Fruit fly (Drosophila melanogaster) whole organism, prepupa: ENCODE measurements around the gene CG42460.

Source experiments
- Blimp-1 ChIP-seq: fragments of 200-800 bp; sonication (Bioruptor generic); optimal IDR thresholded peaks from 3 replicates; lab custom pipeline; 2017; ENCODE audit warnings: missing biosample characterization, missing genetic modification characterization, mild to moderate bottlenecking, moderate library complexity, missing genetic modification reagents
- CG10669 ChIP-seq: fragments of 200-800 bp; sonication (Bioruptor generic); optimal IDR thresholded peaks from 3 replicates; lab custom pipeline; 2018; ENCODE audit warnings: missing biosample characterization, mild to moderate bottlenecking, missing genetic modification characterization, moderate library complexity
- CG11294 ChIP-seq: fragments of 200-800 bp; sonication (Bioruptor generic); IDR thresholded peaks from 2 replicates; pipeline ENCODE4 v1.3.6; 2022; ENCODE audit warnings: missing biosample characterization, missing genetic modification characterization
- CG11762 ChIP-seq: fragments of 200-800 bp; sonication (Bioruptor generic); optimal IDR thresholded peaks from 3 replicates; lab custom pipeline; 2016; ENCODE audit warnings: missing biosample characterization, missing genetic modification characterization; ENCODE audit not compliant: insufficient read depth
- CG15336 ChIP-seq: fragments of 200-800 bp; sonication (Bioruptor generic); IDR thresholded peaks from 2 replicates; pipeline ENCODE4 v1.3.6; 2022; ENCODE audit warnings: missing biosample characterization, missing genetic modification characterization
- CG1621 ChIP-seq: fragments of 200-800 bp; sonication (Bioruptor generic); optimal IDR thresholded peaks from 3 replicates; lab custom pipeline; 2018; ENCODE audit warnings: missing biosample characterization, mild to moderate bottlenecking, missing genetic modification characterization
- CG16779 ChIP-seq: fragments of 200-800 bp; sonication (Bioruptor generic); optimal IDR thresholded peaks from 3 replicates; lab custom pipeline; 2017; ENCODE audit warnings: missing biosample characterization, mild to moderate bottlenecking, missing genetic modification characterization
- CG3032 ChIP-seq: fragments of 200-800 bp; optimal IDR thresholded peaks from 2 replicates; lab custom pipeline; 2019; ENCODE audit warnings: missing biosample characterization, mild to moderate bottlenecking, missing genetic modification characterization, moderate library complexity
- CG31627 ChIP-seq: fragments of 200-800 bp; sonication (Bioruptor generic); optimal IDR thresholded peaks from 3 replicates; lab custom pipeline; 2016; ENCODE audit warnings: missing biosample characterization, missing genetic modification characterization
- CG32006 ChIP-seq: fragments of 200-800 bp; sonication (Bioruptor generic); optimal IDR thresholded peaks from 3 replicates; lab custom pipeline; 2017; ENCODE audit warnings: missing biosample characterization, mild to moderate bottlenecking, missing genetic modification characterization
- CG34406 ChIP-seq: fragments of 200-800 bp; sonication (Bioruptor generic); optimal IDR thresholded peaks from 3 replicates; lab custom pipeline; 2016; ENCODE audit warnings: missing biosample characterization, missing genetic modification characterization
- CG3919 ChIP-seq: fragments of 200-800 bp; sonication (Bioruptor generic); optimal IDR thresholded peaks from 3 replicates; lab custom pipeline; 2016; ENCODE audit warnings: missing biosample characterization, missing genetic modification characterization
- CG6163 ChIP-seq: fragments of 200-800 bp; sonication (Bioruptor generic); IDR thresholded peaks from 3 replicates; pipeline ENCODE4 v1.3.6; 2022; ENCODE audit warnings: missing biosample characterization, missing genetic modification characterization
- CG6276 ChIP-seq: fragments of 200-800 bp; sonication (Bioruptor generic); optimal IDR thresholded peaks from 2 replicates; lab custom pipeline; 2017; ENCODE audit warnings: missing biosample characterization, mild to moderate bottlenecking, missing genetic modification characterization
- CG6808 ChIP-seq: fragments of 200-800 bp; sonication (Bioruptor generic); optimal IDR thresholded peaks from 3 replicates; lab custom pipeline; 2017; ENCODE audit warnings: missing biosample characterization, missing genetic modification characterization, mild to moderate bottlenecking, moderate library complexity, missing genetic modification reagents
- CG6854 ChIP-seq: fragments of 200-800 bp; sonication (Bioruptor generic); optimal IDR thresholded peaks from 2 replicates; lab custom pipeline; 2017; ENCODE audit warnings: missing biosample characterization, mild to moderate bottlenecking, missing genetic modification characterization
- CG7368 ChIP-seq: fragments of 200-800 bp; sonication (Bioruptor generic); optimal IDR thresholded peaks from 3 replicates; lab custom pipeline; 2016; ENCODE audit warnings: missing biosample characterization, missing genetic modification characterization
- CG8119 ChIP-seq: fragments of 200-800 bp; sonication (Bioruptor generic); IDR thresholded peaks from 3 replicates; pipeline ENCODE4 v1.3.6; 2022; ENCODE audit warnings: missing biosample characterization, missing genetic modification characterization
- CG8632 ChIP-seq: fragments of 200-800 bp; sonication (Bioruptor generic); optimal IDR thresholded peaks from 3 replicates; lab custom pipeline; 2016; ENCODE audit warnings: missing biosample characterization, missing genetic modification characterization
- CG9139 ChIP-seq: fragments of 200-800 bp; sonication (Bioruptor generic); optimal IDR thresholded peaks from 3 replicates; lab custom pipeline; 2017; ENCODE audit warnings: missing biosample characterization, mild to moderate bottlenecking, missing genetic modification characterization
- Eip75B ChIP-seq: fragments of 200-800 bp; sonication (Bioruptor generic); optimal IDR thresholded peaks from 3 replicates; lab custom pipeline; 2016; ENCODE audit warnings: missing biosample characterization, missing genetic modification characterization
- Eip78C ChIP-seq: fragments of 200-800 bp; sonication (Bioruptor generic); peaks from one replicate; lab custom pipeline; 2016; ENCODE audit warnings: missing biosample characterization, missing genetic modification characterization
- Eip93F ChIP-seq: fragments of 200-800 bp; sonication (Bioruptor generic); optimal IDR thresholded peaks from 2 replicates; lab custom pipeline; 2016; ENCODE audit warnings: missing biosample characterization, mild to moderate bottlenecking, missing genetic modification characterization
- Ets96B ChIP-seq: fragments of 200-800 bp; optimal IDR thresholded peaks from 2 replicates; lab custom pipeline; 2019; ENCODE audit warnings: missing biosample characterization, mild to moderate bottlenecking, missing genetic modification characterization, moderate library complexity
- Gug ChIP-seq: fragments of 200-800 bp; sonication (Bioruptor generic); IDR thresholded peaks from 2 replicates; pipeline ENCODE4 v1.3.6; 2022; ENCODE audit warnings: missing biosample characterization, missing genetic modification characterization
- Hr38 ChIP-seq: sonication (Bioruptor generic); optimal IDR thresholded peaks from 2 replicates; lab custom pipeline; 2016; ENCODE audit warnings: missing biosample characterization, missing genetic modification characterization
- Hr4 ChIP-seq: fragments of 200-800 bp; sonication (Bioruptor generic); optimal IDR thresholded peaks from 3 replicates; lab custom pipeline; 2016; ENCODE audit warnings: missing biosample characterization, missing genetic modification characterization
- Lpt ChIP-seq: fragments of 200-800 bp; sonication (Bioruptor generic); optimal IDR thresholded peaks from 3 replicates; lab custom pipeline; 2016; ENCODE audit warnings: missing biosample characterization, missing genetic modification characterization
- Met ChIP-seq: fragments of 200-800 bp; sonication (Bioruptor generic); optimal IDR thresholded peaks from 3 replicates; lab custom pipeline; 2016; ENCODE audit warnings: missing biosample characterization, missing genetic modification characterization
- OdsH ChIP-seq: fragments of 200-800 bp; sonication (Bioruptor generic); optimal IDR thresholded peaks from 3 replicates; lab custom pipeline; 2016; ENCODE audit warnings: missing biosample characterization, missing genetic modification characterization
- Smox ChIP-seq: fragments of 200-800 bp; sonication (Bioruptor generic); optimal IDR thresholded peaks from 3 replicates; lab custom pipeline; 2016; ENCODE audit warnings: missing biosample characterization, missing genetic modification characterization
- Sox15 ChIP-seq: fragments of 200-800 bp; sonication (Bioruptor generic); optimal IDR thresholded peaks from 3 replicates; lab custom pipeline; 2016; ENCODE audit warnings: missing biosample characterization, missing genetic modification characterization
- achi ChIP-seq: fragments of 200-800 bp; sonication (Bioruptor generic); optimal IDR thresholded peaks from 3 replicates; lab custom pipeline; 2016; ENCODE audit warnings: missing biosample characterization, missing genetic modification characterization
- acj6 ChIP-seq: fragments of 200-800 bp; sonication (Bioruptor generic); optimal IDR thresholded peaks from 3 replicates; lab custom pipeline; 2016; ENCODE audit warnings: missing biosample characterization, missing genetic modification characterization
- cyc ChIP-seq: fragments of 200-800 bp; sonication (Bioruptor generic); optimal IDR thresholded peaks from 3 replicates; lab custom pipeline; 2016; ENCODE audit warnings: missing biosample characterization, missing genetic modification characterization
- dac ChIP-seq: fragments of 200-800 bp; sonication (Bioruptor generic); optimal IDR thresholded peaks from 2 replicates; lab custom pipeline; 2017; ENCODE audit warnings: missing biosample characterization, mild to moderate bottlenecking, missing genetic modification characterization
- dsx ChIP-seq: fragments of 200-800 bp; optimal IDR thresholded peaks from 3 replicates; lab custom pipeline; 2019; ENCODE audit warnings: missing biosample characterization, mild to moderate bottlenecking, missing genetic modification characterization, moderate library complexity; ENCODE audit not compliant: poor library complexity, severe bottlenecking
- eg ChIP-seq: fragments of 200-800 bp; sonication (Bioruptor generic); IDR thresholded peaks from 3 replicates; pipeline ENCODE4 v1.3.6; 2022; ENCODE audit warnings: missing biosample characterization, missing genetic modification characterization
- fd59A ChIP-seq: fragments of 200-800 bp; sonication (Bioruptor generic); optimal IDR thresholded peaks from 2 replicates; lab custom pipeline; 2017; ENCODE audit warnings: missing biosample characterization, mild to moderate bottlenecking, missing genetic modification characterization, missing genetic modification reagents
- fkh ChIP-seq: fragments of 200-800 bp; sonication (Bioruptor generic); optimal IDR thresholded peaks from 3 replicates; lab custom pipeline; 2017; ENCODE audit warnings: missing biosample characterization, mild to moderate bottlenecking, missing genetic modification characterization, moderate library complexity
- lz ChIP-seq: fragments of 200-800 bp; sonication (Bioruptor generic); optimal IDR thresholded peaks from 3 replicates; lab custom pipeline; 2016; ENCODE audit warnings: missing biosample characterization, missing genetic modification characterization
- net ChIP-seq: fragments of 200-800 bp; sonication (Bioruptor generic); optimal IDR thresholded peaks from 3 replicates; lab custom pipeline; 2016; ENCODE audit warnings: missing biosample characterization, missing genetic modification characterization
- salr ChIP-seq, 2 experiments: fragments of 200-800 bp; sonication (Bioruptor generic); optimal IDR thresholded peaks; 3 replicates each; lab custom pipeline; 2016 to 2018; ENCODE audit warnings: missing biosample characterization in 2 of 2, missing genetic modification characterization in 2 of 2, mild to moderate bottlenecking in 1 of 2
- spab ChIP-seq: fragments of 200-800 bp; sonication (Bioruptor generic); optimal IDR thresholded peaks from 2 replicates; lab custom pipeline; 2017; ENCODE audit warnings: missing biosample characterization, mild to moderate bottlenecking, missing genetic modification characterization, missing genetic modification reagents
- svp ChIP-seq: fragments of 200-800 bp; sonication (Bioruptor generic); peaks from one replicate; lab custom pipeline; 2016; ENCODE audit warnings: missing biosample characterization, missing genetic modification characterization
- topi ChIP-seq: fragments of 200-800 bp; sonication (Bioruptor generic); optimal IDR thresholded peaks from 3 replicates; lab custom pipeline; 2016; ENCODE audit warnings: missing biosample characterization, missing genetic modification characterization
- vri ChIP-seq: fragments of 200-800 bp; sonication (Bioruptor generic); optimal IDR thresholded peaks from 3 replicates; lab custom pipeline; 2016; ENCODE audit warnings: missing biosample characterization, mild to moderate bottlenecking, missing genetic modification characterization

Gene CG42460

DNA sequence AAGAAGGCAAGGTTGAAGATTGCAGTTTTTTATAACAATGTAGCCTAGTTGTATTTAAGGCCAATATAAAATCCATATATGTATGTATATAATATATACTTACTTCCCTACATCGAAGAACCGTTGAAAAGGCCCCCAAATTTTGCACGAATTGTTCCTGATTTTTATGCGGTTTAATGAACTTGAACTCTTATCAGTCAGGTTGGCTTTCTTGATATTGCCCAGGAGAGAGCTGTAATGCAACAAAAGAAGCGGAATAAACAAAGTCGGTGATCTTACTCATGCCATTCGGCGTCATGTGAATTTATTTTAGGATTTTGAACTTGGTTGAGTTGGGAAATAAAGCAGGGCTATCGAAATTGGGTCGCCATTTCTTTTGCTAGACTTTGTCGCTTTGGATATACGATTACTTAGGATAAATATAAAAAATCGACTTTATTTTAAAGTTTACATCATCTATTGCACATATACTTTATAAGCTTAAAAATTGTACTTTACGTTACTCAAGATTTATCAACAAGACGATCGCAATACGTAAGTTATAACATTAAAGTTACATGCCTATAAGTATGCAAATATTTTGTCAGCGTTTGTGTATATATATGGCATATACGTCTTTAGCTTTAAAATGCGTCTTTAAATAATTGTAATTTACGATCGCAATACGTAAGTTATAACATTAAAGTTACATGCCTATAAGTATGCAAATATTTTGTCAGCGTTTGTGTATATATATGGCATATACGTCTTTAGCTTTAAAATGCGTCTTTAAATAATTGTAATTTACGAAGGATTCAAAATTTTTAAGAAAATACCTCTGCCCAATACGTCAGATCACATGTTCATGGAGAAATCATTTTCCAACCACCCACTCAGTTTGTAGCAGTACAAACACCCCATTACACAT lies 31.3 kb downstream of the CG42460 start, which contains the start of gene CG8838:
Gene CG8838 (plus strand): TSS at position 857 of the 907 bp plus-strand sequence.
- TF ChIP-seq vri (GFP tag; lab: Kevin White, UChicago) (peak; percentile 6), svp (GFP tag; lab: Kevin White, UChicago) (peak; percentile 83), Eip93F (GFP tag; lab: Kevin White, UChicago) (peak; percentile 92), dsx (no peak), topi (GFP tag; lab: Kevin White, UChicago) (no peak), fd59A (no peak)
- TF ChIP-seq, all 60 proteins: peak for 3

DNA sequence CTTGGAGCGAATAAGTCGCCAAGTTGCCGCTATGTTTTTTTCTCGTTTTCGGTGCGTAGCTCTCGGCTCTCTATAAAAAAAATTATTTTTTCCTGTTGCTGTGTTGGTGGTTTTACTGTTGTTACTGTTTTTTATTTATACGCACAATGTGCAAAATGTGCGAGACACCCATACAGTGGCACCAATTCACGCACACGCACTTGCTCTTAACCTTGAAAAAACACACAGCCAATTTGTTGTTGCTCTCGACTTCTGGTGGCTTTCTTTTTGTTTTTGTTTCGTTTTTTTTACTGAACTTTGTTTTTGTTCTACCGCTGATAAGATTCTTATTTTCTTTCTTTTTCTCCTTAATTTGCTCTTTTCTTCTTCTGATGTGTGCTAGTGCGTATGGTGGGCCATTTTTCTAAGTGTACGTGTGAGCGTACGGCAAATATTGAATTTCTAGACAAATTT lies 32.1 kb downstream of the CG42460 start:
- TF ChIP-seq CG10669 (GFP tag; lab: Kevin White, UChicago), result peak; percentile 69
- TF ChIP-seq CG31627 (GFP tag; lab: Kevin White, UChicago), result no peak
- TF ChIP-seq Hr38, result no peak
- TF ChIP-seq CG9139 (GFP tag; lab: Kevin White, UChicago), result peak; percentile 95
- no peak for TF ChIP-seq Blimp-1 (GFP tag; lab: Kevin White, UChicago)
- TF ChIP-seq CG6276 (GFP tag; lab: Kevin White, UChicago), result peak; percentile 58
- TF ChIP-seq CG6854 (GFP tag; lab: Kevin White, UChicago), result no peak
- peak; percentile 90 for TF ChIP-seq Ets96B (tag; lab: Kevin White, UChicago)
- no peak for TF ChIP-seq OdsH (GFP tag; lab: Kevin White, UChicago)
- no peak for TF ChIP-seq topi (GFP tag; lab: Kevin White, UChicago)
- TF ChIP-seq CG8632 (GFP tag; lab: Kevin White, UChicago), result peak; percentile 35
- peak; percentile 7 for TF ChIP-seq lz (GFP tag; lab: Kevin White, UChicago)
- TF ChIP-seq Eip75B, result peak; percentile 61
- TF ChIP-seq CG3032, result peak; percentile 78
- TF ChIP-seq Eip78C (GFP tag; lab: Kevin White, UChicago), result peak; percentile 86
- peak; percentile 53 for TF ChIP-seq Hr4
- TF ChIP-seq Smox (GFP tag; lab: Kevin White, UChicago), result no peak
- TF ChIP-seq dsx, result peak; percentile 94
- 0 out of 3 replicates have a peak, but pooled peaks have one; percentile 42 for TF ChIP-seq eg (GFP tag; lab: Robert Waterston, UW)
- no peak for TF ChIP-seq CG11294 (GFP tag; lab: Robert Waterston, UW)
- TF ChIP-seq CG1621, result peak; percentile 81
- TF ChIP-seq CG34406 (GFP tag; lab: Kevin White, UChicago), result no peak
- no peak for TF ChIP-seq CG3919 (GFP tag; lab: Kevin White, UChicago)
- TF ChIP-seq CG8119 (GFP tag; lab: Robert Waterston, UW), result peak; percentile 56; the same call in 1 of the 3 replicates
- peak; percentile 23 for TF ChIP-seq svp (GFP tag; lab: Kevin White, UChicago)
- peak; percentile 63 for TF ChIP-seq CG15336
- peak; percentile 58 for TF ChIP-seq CG11762 (GFP tag; lab: Kevin White, UChicago)
- TF ChIP-seq CG7368 (GFP tag; lab: Kevin White, UChicago), result no peak
- no peak for TF ChIP-seq Sox15 (GFP tag; lab: Kevin White, UChicago)
- TF ChIP-seq achi (GFP tag; lab: Kevin White, UChicago), result peak; percentile 53
- TF ChIP-seq fkh (GFP tag; lab: Kevin White, UChicago), result peak; percentile 68
- peak; percentile 21 for TF ChIP-seq acj6 (GFP tag; lab: Kevin White, UChicago)
- peak; percentile 84; the same call in 2 of the 3 replicates for TF ChIP-seq CG6163
- no peak for TF ChIP-seq cyc (GFP tag; lab: Kevin White, UChicago)
- TF ChIP-seq CG6808 (GFP tag; lab: Kevin White, UChicago), result peak; percentile 91
- TF ChIP-seq salr (GFP tag; optimal IDR thresholded peaks at IDR 0.05; lab: Kevin White, UChicago), result peak; percentile 51 to 56
- peak; percentile 31 for TF ChIP-seq dac (GFP tag; lab: Kevin White, UChicago)
- peak; percentile 80 for TF ChIP-seq spab (GFP tag; lab: Kevin White, UChicago)
- TF ChIP-seq net, result peak; percentile 73
- TF ChIP-seq CG16779 (tag; lab: Kevin White, UChicago), result peak; percentile 69
- no peak for TF ChIP-seq Gug (GFP tag; lab: Robert Waterston, UW)
- peak; percentile 61 for TF ChIP-seq Lpt (GFP tag; lab: Kevin White, UChicago)
- no peak for TF ChIP-seq Met
- peak; percentile 64 for TF ChIP-seq CG32006 (GFP tag; lab: Kevin White, UChicago)
